Comparison of ENCODE assay signal across 2 fruit fly cellular contexts in genomic region chr2L:7703534-7703933, dm6.
A peak's percentile ranks its signal among the peaks of the same experiment; 100 is the strongest.
TF ChIP-seq lines count a peak whose summit lies in the region.

No protein-coding gene starts in this region.

TF ChIP-seq in whole organism, embryonic, 481 proteins besides CTCF, POLR2A, EP300 and RAD21 (continued from another document):
- TF ChIP-seq lab (GFP tag; optimal IDR thresholded peaks at IDR 0.05; lab: Kevin White, UChicago), result peak; percentile 23
- peak; percentile 17; the same call in 1 of the 2 replicates for TF ChIP-seq wdn (GFP tag; IDR thresholded peaks at IDR 0.05; lab: Robert Waterston, UW)
- 0 out of 2 replicates have a peak, but pooled peaks have one; percentile 22 for TF ChIP-seq CG14441 (GFP tag; IDR thresholded peaks at IDR 0.05; lab: Robert Waterston, UW)
- TF ChIP-seq Dbx (GFP tag; IDR thresholded peaks at IDR 0.05; lab: Robert Waterston, UW), result peak; percentile 31; the same call in 1 of the 3 replicates
- peak; percentile 19 for TF ChIP-seq bcd (GFP tag; optimal IDR thresholded peaks at IDR 0.05; lab: Kevin White, UChicago)
- TF ChIP-seq Rfx (GFP tag; IDR thresholded peaks at IDR 0.05; lab: Robert Waterston, UW), result peak; percentile 50
- TF ChIP-seq CG11247 (GFP tag; IDR thresholded peaks at IDR 0.05; lab: Robert Waterston, UW), result peak; percentile 40; the same call in 1 of the 2 replicates
- TF ChIP-seq CG15514 (GFP tag; optimal IDR thresholded peaks at IDR 0.05; lab: Kevin White, UChicago), result peak; percentile 7
- TF ChIP-seq sr (GFP tag; IDR thresholded peaks at IDR 0.05; lab: Robert Waterston, UW), result peak; percentile 60; the same call in 2 of the 3 replicates
- TF ChIP-seq dpn (GFP tag; optimal IDR thresholded peaks at IDR 0.05; lab: Kevin White, UChicago), result peak in 1 of 2 experiments; percentile 42
- peak; percentile 25 for TF ChIP-seq Sox102F (GFP tag; optimal IDR thresholded peaks at IDR 0.05; lab: Kevin White, UChicago)
- peak; percentile 14; the same call in 1 of the 2 replicates for TF ChIP-seq ranshi (GFP tag; IDR thresholded peaks at IDR 0.05; lab: Robert Waterston, UW)
- peak; percentile 45; the same call in 1 of the 2 replicates for TF ChIP-seq CG32767 (GFP tag; IDR thresholded peaks at IDR 0.05; lab: Robert Waterston, UW)
- no peak for TF ChIP-seq tup (GFP tag; optimal IDR thresholded peaks at IDR 0.05; lab: Kevin White, UChicago)
- TF ChIP-seq eve (GFP tag; optimal IDR thresholded peaks at IDR 0.05; lab: Kevin White, UChicago), result peak in 1 of 2 experiments; percentile 44
- no peak for TF ChIP-seq caup (GFP tag; optimal IDR thresholded peaks at IDR 0.05; lab: Kevin White, UChicago; ENCODE audit: severe bottlenecking)
- peak; percentile 35 for TF ChIP-seq Hmr (GFP tag; optimal IDR thresholded peaks at IDR 0.05; lab: Kevin White, UChicago)
- TF ChIP-seq Drgx (GFP tag; IDR thresholded peaks at IDR 0.05; lab: Robert Waterston, UW), result peak; percentile 38; the same call in 1 of the 2 replicates
- peak; percentile 18; the same call in 1 of the 2 replicates for TF ChIP-seq CG6689 (GFP tag; IDR thresholded peaks at IDR 0.05; lab: Robert Waterston, UW)
- TF ChIP-seq pum (GFP tag; optimal IDR thresholded peaks at IDR 0.05; lab: Kevin White, UChicago), result no peak
- TF ChIP-seq H2.0 (GFP tag; IDR thresholded peaks at IDR 0.05; lab: Robert Waterston, UW), result peak; percentile 22; the same call in 1 of the 2 replicates
- no peak for TF ChIP-seq prd (optimal IDR thresholded peaks at IDR 0.05; lab: Kevin White, UChicago)
- peak; percentile 19; the same call in 1 of the 3 replicates for TF ChIP-seq prd (GFP tag; IDR thresholded peaks at IDR 0.05; lab: Robert Waterston, UW)
- no peak for TF ChIP-seq mam (GFP tag; optimal IDR thresholded peaks at IDR 0.05; lab: Kevin White, UChicago)
- TF ChIP-seq CG18619 (GFP tag; optimal IDR thresholded peaks at IDR 0.05; lab: Kevin White, UChicago), result peak; percentile 6
- TF ChIP-seq Dfd (GFP tag; optimal IDR thresholded peaks at IDR 0.05; lab: Kevin White, UChicago), result no peak

TF ChIP-seq in whole organism, prepupa, 60 proteins besides CTCF, POLR2A, EP300 and RAD21 (continued from another document):
- TF ChIP-seq svp (GFP tag; lab: Kevin White, UChicago), result peak; percentile 82
- TF ChIP-seq Smox (GFP tag; optimal IDR thresholded peaks at IDR 0.05; lab: Kevin White, UChicago), result peak; percentile 77
- TF ChIP-seq ss (GFP tag; optimal IDR thresholded peaks at IDR 0.05; lab: Kevin White, UChicago), result peak; percentile 61 to 81
- peak; percentile 76 for TF ChIP-seq CG11762 (GFP tag; optimal IDR thresholded peaks at IDR 0.05; lab: Kevin White, UChicago; ENCODE audit: insufficient read depth)
- peak; percentile 87 for TF ChIP-seq CG8319 (GFP tag; optimal IDR thresholded peaks at IDR 0.05; lab: Kevin White, UChicago)
- TF ChIP-seq CG6276 (GFP tag; optimal IDR thresholded peaks at IDR 0.05; lab: Kevin White, UChicago), result peak; percentile 34
- peak; percentile 96 for TF ChIP-seq Eip78C (GFP tag; lab: Kevin White, UChicago)
- TF ChIP-seq CG34406 (GFP tag; optimal IDR thresholded peaks at IDR 0.05; lab: Kevin White, UChicago), result peak; percentile 86
- TF ChIP-seq CG10631 (GFP tag; optimal IDR thresholded peaks at IDR 0.05; lab: Kevin White, UChicago), result peak; percentile 75
- TF ChIP-seq esn (GFP tag; optimal IDR thresholded peaks at IDR 0.05; lab: Kevin White, UChicago), result peak; percentile 87
- peak; percentile 87 for TF ChIP-seq CG8632 (GFP tag; optimal IDR thresholded peaks at IDR 0.05; lab: Kevin White, UChicago)
- peak; percentile 50 for TF ChIP-seq Lpt (GFP tag; optimal IDR thresholded peaks at IDR 0.05; lab: Kevin White, UChicago)
- TF ChIP-seq pdm3 (GFP tag; optimal IDR thresholded peaks at IDR 0.05; lab: Kevin White, UChicago), result peak; percentile 86
- peak; percentile 68 for TF ChIP-seq spab (GFP tag; optimal IDR thresholded peaks at IDR 0.05; lab: Kevin White, UChicago)
- TF ChIP-seq CG6163 (GFP tag; IDR thresholded peaks at IDR 0.05; lab: Robert Waterston, UW), result peak; percentile 60; the same call in 2 of the 3 replicates
- TF ChIP-seq CG9139 (GFP tag; optimal IDR thresholded peaks at IDR 0.05; lab: Kevin White, UChicago), result peak; percentile 68
- TF ChIP-seq Hr38 (GFP tag; optimal IDR thresholded peaks at IDR 0.05; lab: Kevin White, UChicago), result no peak
- peak; percentile 82 for TF ChIP-seq Sox15 (GFP tag; optimal IDR thresholded peaks at IDR 0.05; lab: Kevin White, UChicago)
- TF ChIP-seq Eip93F (GFP tag; optimal IDR thresholded peaks at IDR 0.05; lab: Kevin White, UChicago), result no peak
- TF ChIP-seq CG3919 (GFP tag; optimal IDR thresholded peaks at IDR 0.05; lab: Kevin White, UChicago), result peak; percentile 73
- TF ChIP-seq CG6792 (GFP tag; optimal IDR thresholded peaks at IDR 0.05; lab: Kevin White, UChicago), result peak; percentile 85
- peak; percentile 47; the same call in 2 of the 3 replicates for TF ChIP-seq eg (GFP tag; IDR thresholded peaks at IDR 0.05; lab: Robert Waterston, UW)
- TF ChIP-seq CG32006 (GFP tag; optimal IDR thresholded peaks at IDR 0.05; lab: Kevin White, UChicago), result peak; percentile 77
- no peak for TF ChIP-seq CG6854 (GFP tag; optimal IDR thresholded peaks at IDR 0.05; lab: Kevin White, UChicago)
- TF ChIP-seq Gug (GFP tag; IDR thresholded peaks at IDR 0.05; lab: Robert Waterston, UW), result no peak
- peak; percentile 84 for TF ChIP-seq CG10669 (GFP tag; optimal IDR thresholded peaks at IDR 0.05; lab: Kevin White, UChicago)
- TF ChIP-seq CG7368 (GFP tag; optimal IDR thresholded peaks at IDR 0.05; lab: Kevin White, UChicago), result peak; percentile 73
- peak; percentile 86 for TF ChIP-seq Sox102F (GFP tag; optimal IDR thresholded peaks at IDR 0.05; lab: Kevin White, UChicago)
- peak; percentile 59 for TF ChIP-seq CG11902 (GFP tag; optimal IDR thresholded peaks at IDR 0.05; lab: Kevin White, UChicago)
- peak; percentile 72 for TF ChIP-seq Met (GFP tag; optimal IDR thresholded peaks at IDR 0.05; lab: Kevin White, UChicago)
- TF ChIP-seq acj6 (GFP tag; optimal IDR thresholded peaks at IDR 0.05; lab: Kevin White, UChicago), result peak; percentile 80
- TF ChIP-seq salr (GFP tag; optimal IDR thresholded peaks at IDR 0.05; lab: Kevin White, UChicago), result peak; percentile 7 to 60
- TF ChIP-seq cyc (GFP tag; optimal IDR thresholded peaks at IDR 0.05; lab: Kevin White, UChicago), result peak; percentile 63
- TF ChIP-seq Hr39 (GFP tag; optimal IDR thresholded peaks at IDR 0.05; lab: Kevin White, UChicago), result peak; percentile 84
- TF ChIP-seq CG6808 (GFP tag; optimal IDR thresholded peaks at IDR 0.05; lab: Kevin White, UChicago), result peak; percentile 79
- TF ChIP-seq CG3032 (tag; optimal IDR thresholded peaks at IDR 0.05; lab: Kevin White, UChicago), result peak; percentile 84
- TF ChIP-seq CG16779 (tag; optimal IDR thresholded peaks at IDR 0.05; lab: Kevin White, UChicago), result peak; percentile 40
- TF ChIP-seq lz (GFP tag; optimal IDR thresholded peaks at IDR 0.05; lab: Kevin White, UChicago), result peak; percentile 80
